Worm (Caenorhabditis elegans) whole organism, young adult: Measurements from ENCODE around the gene sra-26.

Experiments
- B0336.3 ChIP-seq: fragments of 200-800 bp; sonication (Bioruptor generic); IDR thresholded peaks from 2 replicates; pipeline ENCODE4 v1.3.6; 2022; ENCODE audit warnings: missing genetic modification characterization, missing compliant biosample characterization
- T26A5.8 ChIP-seq: sonication (generic microtip); optimal IDR thresholded peaks from 2 replicates; lab custom pipeline; 2016; ENCODE audit warnings: missing genetic modification characterization, missing compliant biosample characterization
- hsf-1 ChIP-seq: fragments of 200-800 bp; sonication (Bioruptor generic); IDR thresholded peaks from 2 replicates; pipeline ENCODE4 v1.3.6; 2022; ENCODE audit warnings: missing genetic modification reagents, missing genetic modification characterization, missing compliant biosample characterization
- lir-1 ChIP-seq: fragments of 200-800 bp; sonication (Bioruptor generic); conservative IDR thresholded peaks from 2 replicates; pipeline ENCODE4 v1.3.6; 2022; ENCODE audit warnings: missing genetic modification reagents, missing genetic modification characterization, missing compliant biosample characterization
- madf-6 ChIP-seq: fragments of 200-800 bp; sonication (Bioruptor generic); IDR thresholded peaks from 2 replicates; pipeline ENCODE4 v1.3.6; 2022; ENCODE audit warnings: missing genetic modification reagents, missing genetic modification characterization, missing compliant biosample characterization
- mxl-1 ChIP-seq: sonication (generic microtip); optimal IDR thresholded peaks from 2 replicates; lab custom pipeline; 2016; ENCODE audit warnings: missing genetic modification characterization, missing compliant biosample characterization
- nhr-90 ChIP-seq: sonication (generic microtip); optimal IDR thresholded peaks from 2 replicates; lab custom pipeline; 2016; ENCODE audit warnings: missing genotype, mild to moderate bottlenecking, missing genetic modification characterization, missing compliant biosample characterization
- pha-4 ChIP-seq: fragments of 150-350 bp; sonication (generic microtip); optimal IDR thresholded peaks from 2 replicates; lab custom pipeline; 2014; ENCODE audit warnings: missing biosample characterization, missing genetic modification reagents, missing genetic modification characterization
- repo-1 ChIP-seq: sonication (generic microtip); optimal IDR thresholded peaks from 2 replicates; lab custom pipeline; 2017; ENCODE audit warnings: mild to moderate bottlenecking, missing genetic modification characterization, missing compliant biosample characterization
- unc-62 ChIP-seq: fragments of 150-350 bp; optimal IDR thresholded peaks from 2 replicates; lab custom pipeline; 2014; ENCODE audit warnings: missing biosample characterization, missing genetic modification reagents, missing genetic modification characterization
- ztf-25 ChIP-seq: fragments of 200-800 bp; sonication (Bioruptor generic); IDR thresholded peaks from 2 replicates; pipeline ENCODE4 v1.3.6; 2022; ENCODE audit warnings: missing genetic modification reagents, missing genetic modification characterization, missing compliant biosample characterization

- TF ChIP-seq unc-62 (GFP tag; lab: Kevin White, UChicago) (no peak), B0336.3 (GFP tag; lab: Robert Waterston, UW) (no peak), madf-6 (GFP tag; lab: Robert Waterston, UW) (no peak), repo-1 (tag; lab: Kevin White, UChicago) (no peak), mxl-1 (tag; lab: Kevin White, UChicago) (no peak), nhr-90 (no peak), pha-4 (tag; lab: Kevin White, UChicago) (no peak), T26A5.8 (no peak), lir-1 (GFP tag; lab: Robert Waterston, UW) (no peak), ztf-25 (GFP tag; lab: Robert Waterston, UW) (no peak), hsf-1 (no peak)
Measured at ce11 chrII:6646903-6647302, 4.7 kb downstream of the sra-26 start.
